Fruit fly (Drosophila melanogaster) whole organism, embryonic: ENCODE data around the gene CG7120.
A peak's percentile ranks its signal among the peaks of the same experiment; 100 is the strongest.

ENCODE experiments used
- Atf-2 ChIP-seq: fragments of 200-800 bp; sonication (Bioruptor generic); optimal IDR thresholded peaks from 2 replicates; lab custom pipeline; 2016; ENCODE audit warnings: missing biosample characterization, missing genetic modification characterization
- CG11696 ChIP-seq: fragments of 200-800 bp; sonication (Bioruptor generic); IDR thresholded peaks from 2 replicates; pipeline ENCODE4 v1.3.6; 2022; ENCODE audit warnings: missing biosample characterization, missing genetic modification characterization
- CG12391 ChIP-seq: fragments of 200-800 bp; sonication (Bioruptor generic); optimal IDR thresholded peaks from 3 replicates; lab custom pipeline; 2018; ENCODE audit warnings: missing biosample characterization, mild to moderate bottlenecking, missing genetic modification characterization, moderate library complexity
- CG16813 ChIP-seq: fragments of 200-800 bp; sonication (Bioruptor generic); IDR thresholded peaks from 3 replicates; pipeline ENCODE4 v1.3.6; 2022; ENCODE audit warnings: missing biosample characterization, missing genetic modification characterization; ENCODE audit not compliant: partially characterized antibody
- CG17186 ChIP-seq: fragments of 200-800 bp; sonication (Bioruptor generic); optimal IDR thresholded peaks from 3 replicates; lab custom pipeline; 2017; ENCODE audit warnings: missing biosample characterization, missing genetic modification reagents, missing genetic modification characterization
- CG17612 ChIP-seq: fragments of 200-800 bp; sonication (Bioruptor generic); IDR thresholded peaks from 2 replicates; pipeline ENCODE4 v1.3.6; 2022; ENCODE audit warnings: missing biosample characterization, missing genetic modification characterization
- CG18476 ChIP-seq: fragments of 200-800 bp; sonication (Bioruptor generic); optimal IDR thresholded peaks from 2 replicates; lab custom pipeline; 2016; ENCODE audit warnings: missing biosample characterization, mild to moderate bottlenecking, missing genetic modification characterization
- CG31365 ChIP-seq: fragments of 200-800 bp; sonication (Bioruptor generic); optimal IDR thresholded peaks from 2 replicates; lab custom pipeline; 2018; ENCODE audit warnings: missing biosample characterization, mild to moderate bottlenecking, missing genetic modification characterization
- CG32772 ChIP-seq: fragments of 200-800 bp; sonication (Bioruptor generic); IDR thresholded peaks from 2 replicates; pipeline ENCODE4 v1.3.6; 2022; ENCODE audit warnings: missing biosample characterization, missing genetic modification characterization
- CG34224 ChIP-seq: fragments of 200-800 bp; sonication (Bioruptor generic); IDR thresholded peaks from 3 replicates; pipeline ENCODE4 v1.3.6; 2022; ENCODE audit warnings: missing biosample characterization, missing genetic modification characterization; ENCODE audit not compliant: partially characterized antibody
- CG4328 ChIP-seq: fragments of 200-800 bp; sonication (Bioruptor generic); optimal IDR thresholded peaks from 3 replicates; lab custom pipeline; 2017; ENCODE audit warnings: missing biosample characterization, missing genetic modification reagents, missing genetic modification characterization
- CG4730 ChIP-seq: fragments of 200-800 bp; sonication (Bioruptor generic); IDR thresholded peaks from 2 replicates; pipeline ENCODE4 v1.3.6; 2022; ENCODE audit warnings: missing biosample characterization, missing genetic modification characterization
- CG6272 ChIP-seq: fragments of 200-800 bp; sonication (Bioruptor generic); IDR thresholded peaks from 2 replicates; pipeline ENCODE4 v1.3.6; 2022; ENCODE audit warnings: missing biosample characterization, missing genetic modification characterization
- CG6854 ChIP-seq: fragments of 200-800 bp; sonication (Bioruptor generic); optimal IDR thresholded peaks from 3 replicates; lab custom pipeline; 2017; ENCODE audit warnings: missing biosample characterization, mild to moderate bottlenecking, missing genetic modification characterization
- CG7839 ChIP-seq: fragments of 200-800 bp; sonication (Bioruptor generic); optimal IDR thresholded peaks from 3 replicates; lab custom pipeline; 2018; ENCODE audit warnings: missing biosample characterization, mild to moderate bottlenecking, missing genetic modification characterization, moderate library complexity
- CG8924 ChIP-seq: fragments of 200-800 bp; optimal IDR thresholded peaks from 3 replicates; lab custom pipeline; 2019; ENCODE audit warnings: missing biosample characterization, mild to moderate bottlenecking, missing genetic modification characterization, moderate library complexity
- CG9797 ChIP-seq: fragments of 200-800 bp; sonication (Bioruptor generic); optimal IDR thresholded peaks from 3 replicates; lab custom pipeline; 2018; ENCODE audit warnings: missing biosample characterization, mild to moderate bottlenecking, missing genetic modification characterization
- CHES-1-like ChIP-seq: fragments of 200-800 bp; sonication (Bioruptor generic); optimal IDR thresholded peaks from 2 replicates; lab custom pipeline; 2016; ENCODE audit warnings: missing biosample characterization, missing genetic modification characterization
- Doc3 ChIP-seq: fragments of 200-800 bp; sonication (Bioruptor generic); IDR thresholded peaks from 3 replicates; pipeline ENCODE4 v1.3.6; 2022; ENCODE audit warnings: missing biosample characterization, missing genetic modification characterization; ENCODE audit not compliant: partially characterized antibody
- ERR ChIP-seq: fragments of 200-800 bp; sonication (Bioruptor generic); optimal IDR thresholded peaks from 2 replicates; lab custom pipeline; 2016; ENCODE audit warnings: missing biosample characterization, missing genetic modification characterization
- Fer3 ChIP-seq: fragments of 200-800 bp; sonication (Bioruptor generic); optimal IDR thresholded peaks from 2 replicates; lab custom pipeline; 2018; ENCODE audit warnings: missing biosample characterization, mild to moderate bottlenecking, missing genetic modification characterization, moderate library complexity
- HLH4C ChIP-seq: fragments of 200-800 bp; sonication (Bioruptor generic); IDR thresholded peaks from 3 replicates; pipeline ENCODE4 v1.3.6; 2022; ENCODE audit warnings: missing biosample characterization, missing genetic modification characterization; ENCODE audit not compliant: partially characterized antibody
- HmgD ChIP-seq: fragments of 200-800 bp; sonication (Bioruptor generic); optimal IDR thresholded peaks from 3 replicates; lab custom pipeline; 2016; ENCODE audit warnings: missing biosample characterization, missing genetic modification characterization
- Mad ChIP-seq: fragments of 200-800 bp; sonication (Bioruptor generic); optimal IDR thresholded peaks from 2 replicates; lab custom pipeline; 2016; ENCODE audit warnings: missing biosample characterization, missing genetic modification characterization
- NC2α ChIP-seq: fragments of 200-800 bp; sonication (Bioruptor generic); optimal IDR thresholded peaks from 2 replicates; lab custom pipeline; 2016; ENCODE audit warnings: missing biosample characterization, missing genetic modification characterization
- Opbp ChIP-seq: fragments of 200-800 bp; sonication (Bioruptor generic); IDR thresholded peaks from 3 replicates; pipeline ENCODE4 v1.3.6; 2022; ENCODE audit warnings: missing biosample characterization, missing genetic modification characterization; ENCODE audit not compliant: partially characterized antibody
- Sox102F ChIP-seq: fragments of 200-800 bp; sonication (Bioruptor generic); optimal IDR thresholded peaks from 2 replicates; lab custom pipeline; 2018; ENCODE audit warnings: missing biosample characterization, mild to moderate bottlenecking, missing genetic modification characterization, moderate library complexity
- Sry-δ ChIP-seq: fragments of 200-800 bp; sonication (Bioruptor generic); optimal IDR thresholded peaks from 2 replicates; lab custom pipeline; 2016; ENCODE audit warnings: missing biosample characterization, missing genetic modification characterization
- Trl ChIP-seq, 3 experiments: fragments of >200 bp in 2 of 3; fragments of 200-800 bp in 1 of 3; sonication (Bioruptor generic) in 1 of 3; optimal IDR thresholded peaks; 2 replicates in 1 of 3; 3 replicates in 2 of 3; lab custom pipeline; 2016 to 2017; ENCODE audit warnings: missing biosample characterization in 1 of 3, missing genetic modification characterization in 1 of 3
- cato ChIP-seq: fragments of 200-800 bp; sonication (Bioruptor generic); optimal IDR thresholded peaks from 2 replicates; lab custom pipeline; 2016; ENCODE audit warnings: missing biosample characterization, missing genetic modification characterization, borderline replicate concordance
- chinmo ChIP-seq: fragments of 200-800 bp; sonication (Bioruptor generic); IDR thresholded peaks from 4 replicates; pipeline ENCODE4 v1.3.6; 2022; ENCODE audit warnings: missing biosample characterization, missing genetic modification characterization; ENCODE audit not compliant: partially characterized antibody
- da ChIP-seq: fragments of 200-800 bp; sonication (Bioruptor generic); optimal IDR thresholded peaks from 2 replicates; lab custom pipeline; 2016; ENCODE audit warnings: missing biosample characterization, missing genetic modification characterization
- danr ChIP-seq: fragments of 200-800 bp; sonication (Bioruptor generic); IDR thresholded peaks from 2 replicates; pipeline ENCODE4 v1.3.6; 2022; ENCODE audit warnings: missing biosample characterization, missing genetic modification characterization
- dm ChIP-seq: fragments of 200-800 bp; sonication (Bioruptor generic); optimal IDR thresholded peaks from 3 replicates; lab custom pipeline; 2016; ENCODE audit warnings: missing biosample characterization, missing genetic modification characterization
- ems ChIP-seq: fragments of 200-800 bp; sonication (Bioruptor generic); optimal IDR thresholded peaks from 3 replicates; lab custom pipeline; 2016; ENCODE audit warnings: missing biosample characterization, missing genetic modification characterization
- hb ChIP-seq: fragments of 200-800 bp; sonication (Bioruptor generic); IDR thresholded peaks from 3 replicates; pipeline ENCODE4 v1.3.6; 2022; ENCODE audit warnings: missing biosample characterization, missing genetic modification characterization; ENCODE audit not compliant: partially characterized antibody
- lilli ChIP-seq: fragments of 200-800 bp; sonication (Bioruptor generic); optimal IDR thresholded peaks from 3 replicates; lab custom pipeline; 2016; ENCODE audit warnings: missing biosample characterization, missing genetic modification characterization
- nerfin-1 ChIP-seq: fragments of 200-800 bp; sonication (Bioruptor generic); optimal IDR thresholded peaks from 3 replicates; lab custom pipeline; 2019; ENCODE audit warnings: missing biosample characterization, mild to moderate bottlenecking, missing genetic modification characterization, moderate library complexity
- oc ChIP-seq: fragments of 200-800 bp; sonication (Bioruptor generic); optimal IDR thresholded peaks from 2 replicates; lab custom pipeline; 2018; ENCODE audit warnings: missing biosample characterization, mild to moderate bottlenecking, missing genetic modification characterization, moderate library complexity
- org-1 ChIP-seq: fragments of 200-800 bp; sonication (Bioruptor generic); optimal IDR thresholded peaks from 2 replicates; lab custom pipeline; 2017; ENCODE audit warnings: missing biosample characterization, missing genetic modification characterization
- p53 ChIP-seq: fragments of 200-800 bp; sonication (Bioruptor generic); optimal IDR thresholded peaks from 2 replicates; lab custom pipeline; 2016; ENCODE audit warnings: missing biosample characterization, missing genetic modification characterization
- pb ChIP-seq: fragments of 200-800 bp; sonication (Bioruptor generic); optimal IDR thresholded peaks from 3 replicates; lab custom pipeline; 2016; ENCODE audit warnings: missing biosample characterization, missing genetic modification characterization
- psq ChIP-seq: fragments of 200-800 bp; sonication (Bioruptor generic); optimal IDR thresholded peaks from 2 replicates; lab custom pipeline; 2017; ENCODE audit warnings: missing biosample characterization, missing genetic modification characterization
- rib ChIP-seq: fragments of 200-800 bp; sonication (Bioruptor generic); IDR thresholded peaks from 2 replicates; pipeline ENCODE4 v1.3.6; 2022; ENCODE audit warnings: missing biosample characterization, missing genetic modification characterization
- sd ChIP-seq: fragments of 200-800 bp; sonication (Bioruptor generic); optimal IDR thresholded peaks from 3 replicates; lab custom pipeline; 2018; ENCODE audit warnings: missing biosample characterization, mild to moderate bottlenecking, missing genetic modification characterization, moderate library complexity
- shn ChIP-seq: fragments of 200-800 bp; sonication (Bioruptor generic); optimal IDR thresholded peaks from 3 replicates; lab custom pipeline; 2016; ENCODE audit warnings: missing biosample characterization, missing genetic modification characterization
- slbo ChIP-seq: fragments of 200-800 bp; sonication (Bioruptor generic); IDR thresholded peaks from 2 replicates; pipeline ENCODE4 v1.3.6; 2022; ENCODE audit warnings: missing biosample characterization, missing genetic modification characterization
- so ChIP-seq: fragments of 200-800 bp; sonication (Bioruptor generic); IDR thresholded peaks from 3 replicates; pipeline ENCODE4 v1.3.6; 2022; ENCODE audit warnings: missing biosample characterization, missing genetic modification characterization
- wdn ChIP-seq: fragments of 200-800 bp; sonication (Bioruptor generic); IDR thresholded peaks from 2 replicates; pipeline ENCODE4 v1.3.6; 2022; ENCODE audit warnings: missing biosample characterization, missing genetic modification characterization

Gene CG7120

dm6 chr3L:8446050-8446781 is 50.4 kb downstream of the CG7120 start (continued):
- TF ChIP-seq CG6272 (no peak), CG4730 (GFP tag; lab: Robert Waterston, UW) (peak; percentile 13; the same call in 1 of the 2 replicates), shn (GFP tag; lab: Kevin White, UChicago) (no peak), CG11696 (GFP tag; lab: Robert Waterston, UW) (no peak), HmgD (GFP tag; lab: Kevin White, UChicago) (no peak), chinmo (no peak), Mad (GFP tag; lab: Kevin White, UChicago) (peak; percentile 17), CG17186 (GFP tag; lab: Kevin White, UChicago) (no peak), HLH4C (no peak), nerfin-1 (tag; lab: Kevin White, UChicago) (no peak), CG12391 (peak; percentile 54), dm (GFP tag; lab: Kevin White, UChicago) (no peak), so (GFP tag; lab: Robert Waterston, UW) (no peak), CG8924 (tag; lab: Kevin White, UChicago) (peak; percentile 52), da (GFP tag; lab: Kevin White, UChicago) (no peak), CG18476 (GFP tag; lab: Kevin White, UChicago) (peak; percentile 5), pb (GFP tag; lab: Kevin White, UChicago) (no peak), ERR (GFP tag; lab: Kevin White, UChicago) (peak; percentile 55), CG7839 (tag; lab: Kevin White, UChicago) (peak; percentile 71), psq (GFP tag; lab: Kevin White, UChicago) (no peak), Sry-δ (peak; percentile 16), Sox102F (GFP tag; lab: Kevin White, UChicago) (peak; percentile 65), Atf-2 (GFP tag; lab: Kevin White, UChicago) (no peak), CG4328 (GFP tag; lab: Kevin White, UChicago) (peak; percentile 48), sd (peak; percentile 95), ems (GFP tag; lab: Kevin White, UChicago) (peak; percentile 34), Trl (optimal IDR thresholded peaks at IDR 0.05; lab: Kevin White, UChicago) (no peak), Trl (GFP tag; optimal IDR thresholded peaks at IDR 0.05; lab: Kevin White, UChicago) (peak; percentile 10), danr (no peak), CG9797 (GFP tag; lab: Kevin White, UChicago) (no peak), Opbp (GFP tag; lab: Robert Waterston, UW) (no peak), CHES-1-like (GFP tag; lab: Kevin White, UChicago) (peak; percentile 45), lilli (GFP tag; lab: Kevin White, UChicago) (peak; percentile 75), rib (GFP tag; lab: Robert Waterston, UW) (no peak), org-1 (GFP tag; lab: Kevin White, UChicago) (no peak), oc (no peak), NC2α (GFP tag; lab: Kevin White, UChicago) (no peak), Doc3 (no peak), p53 (no peak), CG16813 (GFP tag; lab: Robert Waterston, UW) (no peak), Fer3 (tag; lab: Kevin White, UChicago) (peak; percentile 69), CG32772 (GFP tag; lab: Robert Waterston, UW) (no peak), CG34224 (no peak), CG17612 (GFP tag; lab: Robert Waterston, UW) (no peak), CG6854 (GFP tag; lab: Kevin White, UChicago) (peak; percentile 24), hb (no peak), cato (no peak), wdn (GFP tag; lab: Robert Waterston, UW) (peak; percentile 60; the same call in 1 of the 2 replicates), slbo (GFP tag; lab: Robert Waterston, UW) (peak; percentile 76), CG31365 (tag; lab: Kevin White, UChicago) (peak; percentile 30)
